Worm (Caenorhabditis elegans) whole organism, L1 larva: ENCODE measurements around the gene F22E5.23.
"Not testable (repeated sequence)": the region's sequence is repeated elsewhere in the genome, so short reads cannot be mapped to it uniquely, and the experiment has no call there.

Source experiments
- ama-1 ChIP-seq: fragments of 150-350 bp; optimal IDR thresholded peaks from 2 replicates; lab custom pipeline; 2014
- ces-1 ChIP-seq: fragments of 150-350 bp; optimal IDR thresholded peaks from 2 replicates; lab custom pipeline; 2014; ENCODE audit warnings: missing biosample characterization, missing genetic modification reagents, missing genetic modification characterization
- egl-27 ChIP-seq, 2 experiments: fragments of 150-350 bp in 1 of 2; sonication (generic microtip); optimal IDR thresholded peaks; 3 replicates each; lab custom pipeline; 2017 to 2018; ENCODE audit warnings: missing biosample characterization in 2 of 2, missing genetic modification characterization in 2 of 2, missing genetic modification reagents in 2 of 2
- elt-2 ChIP-seq: sonication (generic microtip); optimal IDR thresholded peaks from 2 replicates; lab custom pipeline; 2016; ENCODE audit warnings: missing genetic modification characterization, mild to moderate bottlenecking, inconsistent platforms, missing compliant biosample characterization, missing genetic modification reagents
- lin-14 ChIP-seq: fragments of 200-800 bp; sonication (Bioruptor generic); optimal IDR thresholded peaks from 2 replicates; lab custom pipeline; 2018; ENCODE audit warnings: mild to moderate bottlenecking, missing genetic modification characterization, moderate library complexity, missing compliant biosample characterization
- lin-39 ChIP-seq: fragments of 150-350 bp; optimal IDR thresholded peaks from 2 replicates; lab custom pipeline; 2014; ENCODE audit warnings: missing biosample characterization, missing genetic modification reagents, missing genetic modification characterization
- lir-3 ChIP-seq: sonication (generic microtip); optimal IDR thresholded peaks from 2 replicates; lab custom pipeline; 2016; ENCODE audit warnings: mild to moderate bottlenecking, missing genetic modification characterization, moderate library complexity, missing compliant biosample characterization; ENCODE audit not compliant: poor library complexity
- lsy-2 ChIP-seq, 2 experiments: fragments of 150-350 bp; optimal IDR thresholded peaks; 2 replicates each; lab custom pipeline; 2014; ENCODE audit warnings: missing biosample characterization in 2 of 2, missing genetic modification characterization in 2 of 2
- mdl-1 ChIP-seq, 2 experiments: fragments of 150-350 bp; optimal IDR thresholded peaks; 2 replicates each; lab custom pipeline; 2014 to 2017; ENCODE audit warnings: missing biosample characterization in 2 of 2, missing genetic modification characterization in 2 of 2, inconsistent platforms in 1 of 2
- nhr-12 ChIP-seq: sonication (generic microtip); optimal IDR thresholded peaks from 2 replicates; lab custom pipeline; 2017; ENCODE audit warnings: missing biosample characterization, missing genetic modification characterization
- rnt-1 ChIP-seq: sonication (generic microtip); optimal IDR thresholded peaks from 2 replicates; lab custom pipeline; 2016; ENCODE audit warnings: mild to moderate bottlenecking, missing genetic modification characterization, moderate library complexity, missing compliant biosample characterization
- snpc-4 ChIP-seq: fragments of 150-350 bp; optimal IDR thresholded peaks from 2 replicates; lab custom pipeline; 2014; ENCODE audit warnings: missing biosample characterization, missing genetic modification characterization
- tbx-2 ChIP-seq: sonication (generic microtip); optimal IDR thresholded peaks from 2 replicates; lab custom pipeline; 2016; ENCODE audit warnings: missing genetic modification characterization, missing compliant biosample characterization
- ztf-4 ChIP-seq: fragments of 150-350 bp; optimal IDR thresholded peaks from 2 replicates; lab custom pipeline; 2014; ENCODE audit warnings: missing biosample characterization, missing genetic modification characterization

- not testable (repeated sequence) for TF ChIP-seq tbx-2 (tag; lab: Kevin White, UChicago); lin-39 (tag; lab: Kevin White, UChicago); egl-27 (tag; optimal IDR thresholded peaks at IDR 0.05; lab: Kevin White, UChicago); ama-1 (lab: Kevin White, UChicago); snpc-4 (tag; lab: Kevin White, UChicago); mdl-1 (tag; optimal IDR thresholded peaks at IDR 0.05; lab: Kevin White, UChicago); rnt-1 (tag; lab: Kevin White, UChicago); lir-3 (tag; lab: Kevin White, UChicago); lsy-2 (tag; optimal IDR thresholded peaks at IDR 0.05; lab: Kevin White, UChicago); nhr-12 (tag; lab: Kevin White, UChicago); lin-14; elt-2 (tag; lab: Kevin White, UChicago); ztf-4 (tag; lab: Kevin White, UChicago); ces-1
Measured at ce11 chrII:2672320-2672719, 31.2 kb downstream of the F22E5.23 start, which contains the start of gene sri-57.
